Worm (Caenorhabditis elegans) whole organism, L4 larva: ENCODE data around the gene atg-18.
A peak's percentile ranks its signal among the peaks of the same experiment; 100 is the strongest.

Experiments
- F37D6.2 ChIP-seq: sonication (generic microtip); optimal IDR thresholded peaks from 2 replicates; lab custom pipeline; 2016; ENCODE audit warnings: mild to moderate bottlenecking, missing genetic modification characterization, missing compliant biosample characterization
- R02D3.7 ChIP-seq: fragments of 150-350 bp; sonication (generic microtip); optimal IDR thresholded peaks from 3 replicates; lab custom pipeline; 2014; ENCODE audit warnings: missing biosample characterization, missing genetic modification characterization
- T20F7.1 ChIP-seq: fragments of 200-800 bp; sonication (Bioruptor generic); optimal IDR thresholded peaks from 2 replicates; lab custom pipeline; 2018; ENCODE audit warnings: mild to moderate bottlenecking, missing genetic modification characterization, missing compliant biosample characterization
- Y105C5A.15 ChIP-seq: fragments of 200-800 bp; sonication (Bioruptor generic); IDR thresholded peaks from 2 replicates; pipeline ENCODE4 v1.3.6; 2022; ENCODE audit warnings: missing genetic modification characterization, missing compliant biosample characterization
- Y5F2A.4 ChIP-seq: fragments of 200-800 bp; sonication (Bioruptor generic); optimal IDR thresholded peaks from 2 replicates; lab custom pipeline; 2018; ENCODE audit warnings: mild to moderate bottlenecking, missing genetic modification characterization, missing compliant biosample characterization
- aha-1 ChIP-seq: fragments of 150-350 bp; peaks from one replicate; lab custom pipeline; 2014; ENCODE audit warnings: missing biosample characterization, missing genetic modification characterization
- ama-1 ChIP-seq: fragments of 150-350 bp; optimal IDR thresholded peaks from 2 replicates; lab custom pipeline; 2014; ENCODE audit warnings: inconsistent platforms, mixed read lengths
- arid-1 ChIP-seq: fragments of 200-800 bp; sonication (Bioruptor generic); conservative IDR thresholded peaks from 2 replicates; pipeline ENCODE4 v1.3.6; 2022; ENCODE audit warnings: missing genetic modification reagents, missing genetic modification characterization, missing compliant biosample characterization
- ceh-20 ChIP-seq: fragments of 200-800 bp; sonication (Bioruptor generic); IDR thresholded peaks from 2 replicates; pipeline ENCODE4 v1.3.6; 2022; ENCODE audit warnings: missing genetic modification reagents, missing genetic modification characterization, missing compliant biosample characterization
- ceh-28 ChIP-seq: fragments of 150-350 bp; optimal IDR thresholded peaks from 2 replicates; lab custom pipeline; 2014; ENCODE audit warnings: missing biosample characterization, missing genetic modification reagents, missing genetic modification characterization
- ceh-32 ChIP-seq: sonication (generic microtip); optimal IDR thresholded peaks from 2 replicates; lab custom pipeline; 2016; ENCODE audit warnings: mild to moderate bottlenecking, missing genetic modification characterization, missing compliant biosample characterization; ENCODE audit not compliant: poor library complexity
- ceh-44 ChIP-seq: fragments of 200-800 bp; sonication (Bioruptor generic); IDR thresholded peaks from 2 replicates; pipeline ENCODE4 v1.3.6; 2022; ENCODE audit warnings: missing genetic modification reagents, missing genetic modification characterization, missing compliant biosample characterization
- ceh-82 ChIP-seq: sonication (generic microtip); optimal IDR thresholded peaks from 2 replicates; lab custom pipeline; 2017; ENCODE audit warnings: missing biosample characterization, missing genetic modification characterization
- cey-2 ChIP-seq: sonication (generic microtip); optimal IDR thresholded peaks from 3 replicates; lab custom pipeline; 2017; ENCODE audit warnings: missing genetic modification characterization, mild to moderate bottlenecking, missing compliant biosample characterization, antibody characterized with exemption, borderline replicate concordance; ENCODE audit not compliant: insufficient read depth
- ctbp-1 ChIP-seq: fragments of 200-800 bp; sonication (Bioruptor generic); IDR thresholded peaks from 2 replicates; pipeline ENCODE4 v1.3.6; 2022; ENCODE audit warnings: missing genetic modification reagents, missing genetic modification characterization, missing compliant biosample characterization
- daf-16 ChIP-seq, 3 experiments: sonication (generic microtip); optimal IDR thresholded peaks; 2 replicates each; lab custom pipeline; 2016 to 2017; ENCODE audit warnings: missing genetic modification characterization in 3 of 3, missing genetic modification reagents in 3 of 3, mild to moderate bottlenecking in 2 of 3, missing compliant biosample characterization in 2 of 3, missing biosample characterization in 1 of 3, moderate library complexity in 1 of 3
- daf-8 ChIP-seq: fragments of 200-800 bp; sonication (Bioruptor generic); IDR thresholded peaks from 2 replicates; pipeline ENCODE4 v1.3.6; 2022; ENCODE audit warnings: missing genetic modification characterization, missing compliant biosample characterization
- egl-27 ChIP-seq: sonication (generic microtip); optimal IDR thresholded peaks from 3 replicates; lab custom pipeline; 2017; ENCODE audit warnings: missing biosample characterization, missing genetic modification reagents, missing genetic modification characterization
- gei-8 ChIP-seq: fragments of 200-800 bp; sonication (Bioruptor generic); optimal IDR thresholded peaks from 2 replicates; lab custom pipeline; 2018; ENCODE audit warnings: mild to moderate bottlenecking, missing genetic modification characterization, missing compliant biosample characterization
- hmg-1.1 ChIP-seq: fragments of 200-800 bp; sonication (Bioruptor generic); IDR thresholded peaks from 2 replicates; pipeline ENCODE4 v1.3.6; 2022; ENCODE audit warnings: missing genetic modification reagents, missing genetic modification characterization, missing compliant biosample characterization
- lin-15B ChIP-seq: fragments of 150-350 bp; sonication (generic microtip); optimal IDR thresholded peaks from 3 replicates; lab custom pipeline; 2014; ENCODE audit warnings: missing biosample characterization, missing genetic modification characterization
- lin-38 ChIP-seq: fragments of 200-800 bp; sonication (Bioruptor generic); IDR thresholded peaks from 2 replicates; pipeline ENCODE4 v1.3.6; 2022; ENCODE audit warnings: missing genetic modification reagents, missing genetic modification characterization, missing compliant biosample characterization
- madf-9 ChIP-seq: fragments of 200-800 bp; sonication (Bioruptor generic); conservative IDR thresholded peaks from 2 replicates; pipeline ENCODE4 v1.3.6; 2022; ENCODE audit warnings: missing genetic modification reagents, missing genetic modification characterization, missing compliant biosample characterization
- mep-1 ChIP-seq: fragments of 150-350 bp; sonication (generic microtip); optimal IDR thresholded peaks from 3 replicates; lab custom pipeline; 2014; ENCODE audit warnings: missing biosample characterization, missing genetic modification characterization
- mes-2 ChIP-seq: sonication (generic microtip); optimal IDR thresholded peaks from 2 replicates; lab custom pipeline; 2016; ENCODE audit warnings: missing genotype, mild to moderate bottlenecking, missing genetic modification characterization, missing compliant biosample characterization; ENCODE audit not compliant: poor library complexity, severe bottlenecking
- nhr-11 ChIP-seq: fragments of 150-350 bp; optimal IDR thresholded peaks from 2 replicates; lab custom pipeline; 2014; ENCODE audit warnings: missing biosample characterization, missing genetic modification characterization
- nhr-25 ChIP-seq: sonication (generic microtip); optimal IDR thresholded peaks from 2 replicates; lab custom pipeline; 2017; ENCODE audit warnings: missing genetic modification characterization, mild to moderate bottlenecking, missing compliant biosample characterization, antibody characterized with exemption, moderate library complexity, borderline replicate concordance; ENCODE audit not compliant: insufficient read depth
- nhr-48 ChIP-seq: sonication (generic microtip); optimal IDR thresholded peaks from 2 replicates; lab custom pipeline; 2016; ENCODE audit warnings: mild to moderate bottlenecking, missing genetic modification characterization, missing compliant biosample characterization
- nhr-76 ChIP-seq: fragments of 150-350 bp; optimal IDR thresholded peaks from 2 replicates; lab custom pipeline; 2014; ENCODE audit warnings: missing biosample characterization, missing genetic modification characterization
- nhr-77 ChIP-seq: fragments of 150-350 bp; optimal IDR thresholded peaks from 2 replicates; lab custom pipeline; 2014; ENCODE audit warnings: missing biosample characterization, missing genetic modification characterization
- php-3 ChIP-seq: fragments of 200-800 bp; sonication (Bioruptor generic); IDR thresholded peaks from 2 replicates; pipeline ENCODE4 v1.3.6; 2022; ENCODE audit warnings: missing genetic modification reagents, missing genetic modification characterization, missing compliant biosample characterization
- pqm-1 ChIP-seq: sonication (generic microtip); optimal IDR thresholded peaks from 2 replicates; lab custom pipeline; 2017; ENCODE audit warnings: missing biosample characterization, missing genetic modification characterization
- sdz-12 ChIP-seq: fragments of 200-800 bp; sonication (Bioruptor generic); optimal IDR thresholded peaks from 2 replicates; lab custom pipeline; 2018; ENCODE audit warnings: mild to moderate bottlenecking, missing genetic modification characterization, missing compliant biosample characterization
- skn-1 ChIP-seq: fragments of 150-350 bp; optimal IDR thresholded peaks from 2 replicates; lab custom pipeline; 2014; ENCODE audit warnings: missing biosample characterization, missing genetic modification characterization
- snpc-1.2 ChIP-seq: fragments of 200-800 bp; sonication (Bioruptor generic); IDR thresholded peaks from 2 replicates; pipeline ENCODE4 v1.3.6; 2022; ENCODE audit warnings: missing genetic modification reagents, missing genetic modification characterization, missing compliant biosample characterization
- spr-1 ChIP-seq: sonication (generic microtip); optimal IDR thresholded peaks from 2 replicates; lab custom pipeline; 2016; ENCODE audit warnings: mild to moderate bottlenecking, missing genetic modification characterization, missing compliant biosample characterization
- tra-1 ChIP-seq: fragments of 200-800 bp; sonication (Bioruptor generic); IDR thresholded peaks from 2 replicates; pipeline ENCODE4 v1.3.6; 2022; ENCODE audit warnings: missing genetic modification reagents, missing genetic modification characterization, missing compliant biosample characterization
- unc-39 ChIP-seq: sonication (generic microtip); optimal IDR thresholded peaks from 2 replicates; lab custom pipeline; 2017; ENCODE audit warnings: missing biosample characterization, missing genetic modification characterization
- unc-62 ChIP-seq, 3 experiments: fragments of 150-350 bp in 1 of 3; sonication (generic microtip); optimal IDR thresholded peaks in 2 of 3; peaks in 1 of 3; 1 replicate in 1 of 3; 2 replicates in 2 of 3; lab custom pipeline; 2014 to 2017; ENCODE audit warnings: missing biosample characterization in 3 of 3, missing genetic modification characterization in 3 of 3, missing genetic modification reagents in 3 of 3, missing genotype in 1 of 3
- vab-7 ChIP-seq: fragments of 200-800 bp; sonication (Bioruptor generic); IDR thresholded peaks from 2 replicates; pipeline ENCODE4 v1.3.6; 2022; ENCODE audit warnings: missing genetic modification reagents, missing genetic modification characterization, missing compliant biosample characterization
- zfp-2 ChIP-seq: sonication (generic microtip); optimal IDR thresholded peaks from 2 replicates; lab custom pipeline; 2016; ENCODE audit warnings: mild to moderate bottlenecking, missing genetic modification characterization, missing compliant biosample characterization
- zfp-3 ChIP-seq: fragments of 200-800 bp; sonication (Bioruptor generic); conservative IDR thresholded peaks from 2 replicates; pipeline ENCODE4 v1.3.6; 2022; ENCODE audit warnings: missing genetic modification reagents, missing genetic modification characterization, missing compliant biosample characterization
- zip-11 ChIP-seq: fragments of 200-800 bp; sonication (Bioruptor generic); IDR thresholded peaks from 2 replicates; pipeline ENCODE4 v1.3.6; 2022; ENCODE audit warnings: missing genetic modification characterization, missing compliant biosample characterization

atg-18 gene

DNA sequence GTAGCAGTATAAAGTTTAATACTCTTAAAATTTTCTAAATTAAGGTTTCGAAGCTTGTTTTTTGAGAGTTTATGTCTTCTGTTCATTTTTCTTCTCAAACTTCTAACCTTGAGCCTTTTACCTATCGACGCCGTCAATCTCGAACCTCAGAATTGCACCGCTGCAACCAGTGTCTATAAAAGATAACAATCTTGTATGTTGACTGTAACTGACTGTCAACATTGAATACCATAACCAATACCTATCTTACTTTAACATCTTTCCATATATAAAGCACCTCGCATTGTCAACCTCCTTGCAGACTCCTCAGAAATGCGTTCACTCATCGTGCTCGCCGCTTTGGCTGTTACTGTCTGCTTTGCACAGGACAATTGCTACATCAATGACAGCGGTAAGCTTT lies 12.4 kb downstream of the atg-18 start, which contains the start of gene grd-5:
Gene grd-5 (plus strand): TSS at position 295 of the 400 bp plus-strand sequence.
- no peak for TF ChIP-seq ceh-44 (GFP tag; lab: Robert Waterston, UW)
- TF ChIP-seq aha-1 (tag; lab: Kevin White, UChicago): peak; percentile 79

DNA sequence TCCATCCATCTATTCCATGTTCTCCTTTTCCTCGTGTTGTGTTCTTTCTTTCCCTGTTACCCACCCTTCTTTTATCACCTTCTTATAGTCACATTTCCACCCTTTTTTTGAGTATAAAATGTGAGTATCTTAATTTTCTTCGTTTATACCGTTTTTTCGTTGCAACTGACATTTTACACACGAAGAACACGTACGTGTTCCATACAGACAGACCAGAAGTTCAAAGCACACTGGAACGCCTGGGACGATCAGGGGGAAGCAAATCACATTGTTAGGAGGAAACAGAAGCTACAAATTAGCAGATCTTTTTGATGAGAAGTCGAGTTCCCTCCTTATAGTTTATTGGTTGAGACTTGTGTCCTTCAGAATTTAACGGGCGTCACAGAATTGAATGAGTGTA lies 15.4 kb downstream of the atg-18 start:
- TF ChIP-seq ceh-20 (no peak), unc-62 (GFP tag; optimal IDR thresholded peaks at IDR 0.05 in 1 of 2; lab: Kevin White, UChicago) (no peak), unc-62 (tag; optimal IDR thresholded peaks at IDR 0.05; lab: Kevin White, UChicago) (no peak), php-3 (GFP tag; lab: Robert Waterston, UW) (no peak), ama-1 (lab: Kevin White, UChicago) (peak; percentile 68), ceh-28 (tag; lab: Kevin White, UChicago) (no peak), daf-16 (GFP tag; optimal IDR thresholded peaks at IDR 0.05; lab: Kevin White, UChicago) (no peak), daf-16 (tag; optimal IDR thresholded peaks at IDR 0.05; lab: Kevin White, UChicago) (peak; percentile 9), mep-1 (tag; lab: Kevin White, UChicago) (peak; percentile 15), ceh-44 (GFP tag; lab: Robert Waterston, UW) (0 out of 2 replicates have a peak, but pooled peaks have one; percentile 10), pqm-1 (tag; lab: Kevin White, UChicago) (no peak), R02D3.7 (no peak), nhr-48 (tag; lab: Kevin White, UChicago) (peak; percentile 19), ctbp-1 (GFP tag; lab: Robert Waterston, UW) (0 out of 2 replicates have a peak, but pooled peaks have one; percentile 7), zfp-2 (tag; lab: Kevin White, UChicago) (no peak), Y5F2A.4 (GFP tag; lab: Kevin White, UChicago) (no peak), hmg-1.1 (GFP tag; lab: Robert Waterston, UW) (0 out of 2 replicates have a peak, but pooled peaks have one; percentile 20), mes-2 (tag; lab: Kevin White, UChicago) (peak; percentile 21), madf-9 (GFP tag; lab: Robert Waterston, UW) (no peak), sdz-12 (GFP tag; lab: Kevin White, UChicago) (no peak), aha-1 (tag; lab: Kevin White, UChicago) (peak; percentile 77)
- TF ChIP-seq, all 104 proteins: peak for 9

DNA sequence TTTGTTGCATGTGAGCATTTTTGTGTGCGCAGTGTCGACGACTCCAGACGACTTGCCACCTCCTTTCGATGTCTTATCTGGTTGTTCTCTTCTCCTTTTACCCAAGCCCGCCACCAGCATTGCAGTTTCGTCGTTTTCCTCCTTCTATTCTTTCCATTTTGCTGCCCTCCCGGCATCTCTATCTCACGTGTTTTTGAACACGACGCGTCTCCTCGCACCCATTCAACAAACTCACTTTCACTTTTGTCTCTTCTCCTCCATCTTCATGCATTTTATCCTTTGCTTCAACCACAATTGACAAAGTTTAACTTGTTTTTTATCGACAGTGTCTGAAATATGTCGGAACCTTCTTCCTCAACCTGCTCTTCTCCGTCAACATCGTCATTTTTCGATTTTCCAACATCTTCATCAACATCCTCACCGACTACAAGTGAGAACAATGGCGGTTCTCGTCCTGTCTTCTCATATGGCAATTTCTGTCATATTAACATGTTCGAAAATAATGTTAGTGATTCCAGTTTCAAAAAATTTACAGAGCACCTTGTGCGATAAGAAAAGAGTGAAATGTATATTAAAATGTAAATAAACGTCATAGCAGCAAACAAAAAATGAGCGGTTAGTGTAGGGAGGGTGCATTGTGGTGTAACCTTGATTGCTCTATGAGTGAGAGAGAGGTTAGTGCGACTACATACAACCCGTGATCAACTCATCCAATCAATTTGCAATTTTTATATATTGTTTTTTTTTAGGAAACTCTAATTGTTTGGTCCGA lies 20.3 kb downstream of the atg-18 start, which contains the start of gene fip-4:
Gene fip-4 (minus strand): TSS at position 636 of the 772 bp plus-strand sequence.
- TF ChIP-seq snpc-1.2 (GFP tag; lab: Robert Waterston, UW) (no peak), ctbp-1 (GFP tag; lab: Robert Waterston, UW) (no peak), skn-1 (tag; lab: Kevin White, UChicago) (no peak), Y105C5A.15 (GFP tag; lab: Robert Waterston, UW) (no peak), ceh-82 (tag; lab: Kevin White, UChicago) (no peak), daf-8 (GFP tag; lab: Robert Waterston, UW) (no peak), T20F7.1 (GFP tag; lab: Kevin White, UChicago) (no peak), sdz-12 (GFP tag; lab: Kevin White, UChicago) (no peak), mep-1 (tag; lab: Kevin White, UChicago) (peak; percentile 26), nhr-77 (tag; lab: Kevin White, UChicago) (peak; percentile 57), egl-27 (tag; lab: Kevin White, UChicago) (no peak), arid-1 (GFP tag; lab: Robert Waterston, UW) (no peak), hmg-1.1 (GFP tag; lab: Robert Waterston, UW) (peak; percentile 48), unc-39 (tag; lab: Kevin White, UChicago) (no peak), nhr-11 (tag; lab: Kevin White, UChicago) (no peak), zip-11 (no peak), nhr-48 (tag; lab: Kevin White, UChicago) (no peak), lin-38 (GFP tag; lab: Robert Waterston, UW) (no peak), aha-1 (tag; lab: Kevin White, UChicago) (peak; percentile 76), lin-15B (tag; lab: Kevin White, UChicago) (no peak), vab-7 (GFP tag; lab: Robert Waterston, UW) (no peak), gei-8 (GFP tag; lab: Kevin White, UChicago) (no peak), ceh-32 (no peak), nhr-76 (tag; lab: Kevin White, UChicago) (no peak), ceh-44 (GFP tag; lab: Robert Waterston, UW) (no peak), spr-1 (no peak), Y5F2A.4 (GFP tag; lab: Kevin White, UChicago) (no peak), cey-2 (tag; lab: Kevin White, UChicago) (peak; percentile 12), F37D6.2 (tag; lab: Kevin White, UChicago) (no peak), nhr-25 (tag; lab: Kevin White, UChicago) (peak; percentile 69), ceh-28 (tag; lab: Kevin White, UChicago) (no peak), tra-1 (GFP tag; lab: Robert Waterston, UW) (no peak), zfp-3 (GFP tag; lab: Robert Waterston, UW) (no peak)
